Worm (Caenorhabditis elegans) whole organism, late embryonic: ENCODE results near the gene C06H5.8.

ENCODE experiments used
- C38D4.7 ChIP-seq: fragments of 200-800 bp; sonication (Bioruptor generic); optimal IDR thresholded peaks from 2 replicates; lab custom pipeline; 2018; ENCODE audit warnings: mild to moderate bottlenecking, missing genetic modification characterization, moderate library complexity, missing compliant biosample characterization
- T23F11.4 ChIP-seq: fragments of 200-800 bp; sonication (Bioruptor generic); optimal IDR thresholded peaks from 2 replicates; lab custom pipeline; 2018; ENCODE audit warnings: mild to moderate bottlenecking, missing genetic modification characterization, missing compliant biosample characterization
- ama-1 ChIP-seq: fragments of 150-350 bp; optimal IDR thresholded peaks from 2 replicates; lab custom pipeline; 2014
- ceh-18 ChIP-seq: sonication (generic microtip); optimal IDR thresholded peaks from 2 replicates; lab custom pipeline; 2016; ENCODE audit warnings: missing genetic modification characterization, missing compliant biosample characterization
- ceh-19 ChIP-seq: fragments of 200-800 bp; sonication (Bioruptor generic); optimal IDR thresholded peaks from 2 replicates; lab custom pipeline; 2018; ENCODE audit warnings: mild to moderate bottlenecking, missing genetic modification characterization, missing compliant biosample characterization
- ceh-22 ChIP-seq: sonication (generic microtip); optimal IDR thresholded peaks from 2 replicates; lab custom pipeline; 2017; ENCODE audit warnings: missing biosample characterization, missing genetic modification characterization
- ceh-24 ChIP-seq: sonication (generic microtip); optimal IDR thresholded peaks from 2 replicates; lab custom pipeline; 2016; ENCODE audit warnings: mild to moderate bottlenecking, missing genetic modification characterization, missing compliant biosample characterization
- ceh-30 ChIP-seq: fragments of 150-350 bp; optimal IDR thresholded peaks from 2 replicates; lab custom pipeline; 2014; ENCODE audit warnings: missing biosample characterization, missing genetic modification characterization
- ceh-31 ChIP-seq: sonication (generic microtip); optimal IDR thresholded peaks from 2 replicates; lab custom pipeline; 2016; ENCODE audit warnings: missing genetic modification characterization, missing compliant biosample characterization
- ceh-34 ChIP-seq: sonication (generic microtip); optimal IDR thresholded peaks from 2 replicates; lab custom pipeline; 2016; ENCODE audit warnings: mild to moderate bottlenecking, missing genetic modification characterization, missing compliant biosample characterization
- ceh-45 ChIP-seq: fragments of 200-800 bp; sonication (Bioruptor generic); IDR thresholded peaks from 2 replicates; pipeline ENCODE4 v1.3.6; 2022; ENCODE audit warnings: missing genetic modification reagents, missing genetic modification characterization, missing compliant biosample characterization
- che-1 ChIP-seq: sonication (generic microtip); optimal IDR thresholded peaks from 2 replicates; lab custom pipeline; 2016; ENCODE audit warnings: mild to moderate bottlenecking, missing genetic modification characterization, missing compliant biosample characterization
- dmd-4 ChIP-seq: sonication (generic microtip); optimal IDR thresholded peaks from 2 replicates; lab custom pipeline; 2016; ENCODE audit warnings: borderline replicate concordance, missing genetic modification characterization, missing compliant biosample characterization
- dve-1 ChIP-seq: sonication (generic microtip); optimal IDR thresholded peaks from 2 replicates; lab custom pipeline; 2017; ENCODE audit warnings: antibody characterized with exemption, mild to moderate bottlenecking, missing genetic modification characterization, missing compliant biosample characterization
- elt-2 ChIP-seq: sonication (generic microtip); optimal IDR thresholded peaks from 2 replicates; lab custom pipeline; 2016; ENCODE audit warnings: missing genetic modification reagents, missing genetic modification characterization, missing compliant biosample characterization
- elt-4 ChIP-seq: sonication (generic microtip); optimal IDR thresholded peaks from 2 replicates; lab custom pipeline; 2016; ENCODE audit warnings: missing genetic modification characterization, missing compliant biosample characterization
- ets-4 ChIP-seq: sonication (generic microtip); optimal IDR thresholded peaks from 2 replicates; lab custom pipeline; 2016; ENCODE audit warnings: missing genetic modification characterization, missing compliant biosample characterization
- fax-1 ChIP-seq: sonication (generic microtip); optimal IDR thresholded peaks from 2 replicates; lab custom pipeline; 2016; ENCODE audit warnings: missing genotype, missing genetic modification characterization, missing compliant biosample characterization
- fkh-10 ChIP-seq: fragments of 150-350 bp; optimal IDR thresholded peaks from 2 replicates; lab custom pipeline; 2014; ENCODE audit warnings: missing biosample characterization, missing genetic modification reagents, missing genetic modification characterization
- gmeb-2 ChIP-seq: sonication (generic microtip); optimal IDR thresholded peaks from 2 replicates; lab custom pipeline; 2016; ENCODE audit warnings: missing genetic modification characterization, inconsistent platforms, missing compliant biosample characterization
- hlh-30 ChIP-seq: sonication (generic microtip); optimal IDR thresholded peaks from 2 replicates; lab custom pipeline; 2017; ENCODE audit warnings: antibody characterized with exemption, missing genetic modification characterization, missing compliant biosample characterization; ENCODE audit not compliant: insufficient read depth
- hlh-6 ChIP-seq: sonication (generic microtip); optimal IDR thresholded peaks from 2 replicates; lab custom pipeline; 2016; ENCODE audit warnings: missing genotype, missing genetic modification characterization, missing compliant biosample characterization
- lim-6 ChIP-seq: sonication (generic microtip); optimal IDR thresholded peaks from 2 replicates; lab custom pipeline; 2016; ENCODE audit warnings: missing genetic modification characterization, missing compliant biosample characterization
- nfya-1 ChIP-seq: sonication (generic microtip); optimal IDR thresholded peaks from 2 replicates; lab custom pipeline; 2017; ENCODE audit warnings: missing genetic modification characterization, mild to moderate bottlenecking, missing compliant biosample characterization, antibody characterized with exemption, moderate library complexity
- npax-4 ChIP-seq: sonication (generic microtip); optimal IDR thresholded peaks from 2 replicates; lab custom pipeline; 2016; ENCODE audit warnings: missing genetic modification characterization, missing compliant biosample characterization
- pag-3 ChIP-seq: sonication (generic microtip); optimal IDR thresholded peaks from 2 replicates; lab custom pipeline; 2016; ENCODE audit warnings: missing compliant biosample characterization, missing genetic modification characterization, borderline replicate concordance
- pros-1 ChIP-seq: fragments of 150-350 bp; optimal IDR thresholded peaks from 2 replicates; lab custom pipeline; 2014; ENCODE audit warnings: missing biosample characterization, missing genetic modification reagents, missing genetic modification characterization
- rnt-1 ChIP-seq: sonication (generic microtip); optimal IDR thresholded peaks from 2 replicates; lab custom pipeline; 2016; ENCODE audit warnings: missing genetic modification characterization, missing compliant biosample characterization
- sdc-2 ChIP-seq: sonication (generic microtip); optimal IDR thresholded peaks from 2 replicates; lab custom pipeline; 2016; ENCODE audit warnings: missing genotype, missing genetic modification characterization, missing compliant biosample characterization
- sox-4 ChIP-seq: sonication (generic microtip); optimal IDR thresholded peaks from 2 replicates; lab custom pipeline; 2017; ENCODE audit warnings: mild to moderate bottlenecking, missing genetic modification characterization, inconsistent platforms, missing compliant biosample characterization
- tbx-7 ChIP-seq: sonication (generic microtip); optimal IDR thresholded peaks from 2 replicates; lab custom pipeline; 2016; ENCODE audit warnings: missing genotype, missing genetic modification characterization, missing compliant biosample characterization
- ttx-3 ChIP-seq: sonication (generic microtip); optimal IDR thresholded peaks from 2 replicates; lab custom pipeline; 2016; ENCODE audit warnings: missing genetic modification reagents, missing genetic modification characterization, missing compliant biosample characterization
- unc-42 ChIP-seq: sonication (generic microtip); optimal IDR thresholded peaks from 2 replicates; lab custom pipeline; 2016; ENCODE audit warnings: missing genotype, missing genetic modification characterization, missing compliant biosample characterization
- unc-55 ChIP-seq: sonication (generic microtip); optimal IDR thresholded peaks from 2 replicates; lab custom pipeline; 2017; ENCODE audit warnings: missing biosample characterization, missing genetic modification reagents, missing genetic modification characterization
- ztf-16 ChIP-seq: sonication (generic microtip); optimal IDR thresholded peaks from 2 replicates; lab custom pipeline; 2017; ENCODE audit warnings: missing genetic modification characterization, missing compliant biosample characterization

The C06H5.8 gene

DNA sequence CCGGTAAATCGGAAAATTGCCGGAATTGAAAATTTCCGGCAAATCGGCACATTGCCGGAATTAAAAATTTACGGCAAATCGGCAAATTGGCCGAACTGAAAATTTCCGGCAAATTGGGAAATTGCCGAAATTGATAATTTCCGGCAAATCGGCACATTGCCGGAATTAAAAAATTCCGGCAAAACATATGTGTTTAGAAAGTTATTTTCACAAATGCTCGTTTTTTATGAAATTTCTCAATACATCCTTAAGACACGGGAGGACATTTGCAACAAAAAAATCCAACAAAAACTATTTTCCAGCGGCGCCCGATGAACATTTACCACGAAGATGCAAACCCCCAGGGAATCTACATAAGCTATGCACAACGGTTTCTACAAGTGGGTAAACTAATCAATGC, at the start of gene C06H5.8:
Gene C06H5.8, plus strand, starts transcription at position 301 of the 400 bp plus-strand sequence.
- TF ChIP-seq npax-4 (tag; lab: Kevin White, UChicago) = no peak
- no peak for TF ChIP-seq rnt-1
- TF ChIP-seq sox-4 (tag; lab: Kevin White, UChicago) = no peak
- no peak for TF ChIP-seq ceh-18 (tag; lab: Kevin White, UChicago)
- TF ChIP-seq hlh-6 (tag; lab: Kevin White, UChicago) = no peak
- TF ChIP-seq hlh-30 (tag; lab: Kevin White, UChicago) = no peak
- no peak for TF ChIP-seq ceh-22
- no peak for TF ChIP-seq lim-6 (tag; lab: Kevin White, UChicago)
- TF ChIP-seq ceh-45 (GFP tag; lab: Robert Waterston, UW) = no peak
- no peak for TF ChIP-seq fkh-10 (GFP tag; lab: Kevin White, UChicago)
- TF ChIP-seq unc-55 (GFP tag; lab: Kevin White, UChicago) = no peak
- no peak for TF ChIP-seq tbx-7 (tag; lab: Kevin White, UChicago)
- TF ChIP-seq T23F11.4 (GFP tag; lab: Kevin White, UChicago) = no peak
- no peak for TF ChIP-seq dve-1 (tag; lab: Kevin White, UChicago)
- TF ChIP-seq ceh-31 (tag; lab: Kevin White, UChicago) = no peak
- no peak for TF ChIP-seq che-1 (tag; lab: Kevin White, UChicago)
- no peak for TF ChIP-seq ama-1 (lab: Kevin White, UChicago)

DNA sequence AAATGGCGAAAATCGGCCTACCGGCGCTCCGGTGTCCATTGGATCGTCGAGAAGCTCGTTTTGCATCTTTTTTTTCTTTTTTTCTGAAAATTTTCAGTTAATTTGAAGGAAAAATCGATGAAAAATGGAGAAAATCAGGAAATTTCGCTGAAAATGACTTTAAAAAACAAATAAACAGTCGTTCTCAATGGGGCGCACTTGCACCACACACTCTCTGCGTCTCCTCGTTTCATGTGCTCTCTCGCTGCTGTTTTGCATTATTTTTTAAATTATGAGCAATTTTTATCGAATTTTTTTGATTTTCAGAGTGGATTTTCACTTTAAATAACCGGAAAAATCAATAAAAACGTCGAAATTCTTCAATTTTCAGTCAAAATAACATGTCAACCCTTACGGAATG, 48.3 kb upstream of the C06H5.8 start, which contains the start of gene csn-1:
Gene csn-1, minus strand, starts transcription at position 83 of the 400 bp plus-strand sequence.
- no peak for TF ChIP-seq pag-3 (tag; lab: Kevin White, UChicago)
- TF ChIP-seq ztf-16 = no peak
- TF ChIP-seq ceh-34 = no peak
- no peak for TF ChIP-seq ceh-19 (GFP tag; lab: Kevin White, UChicago)
- TF ChIP-seq ama-1 (lab: Kevin White, UChicago) = no peak
- TF ChIP-seq elt-4 = no peak

DNA sequence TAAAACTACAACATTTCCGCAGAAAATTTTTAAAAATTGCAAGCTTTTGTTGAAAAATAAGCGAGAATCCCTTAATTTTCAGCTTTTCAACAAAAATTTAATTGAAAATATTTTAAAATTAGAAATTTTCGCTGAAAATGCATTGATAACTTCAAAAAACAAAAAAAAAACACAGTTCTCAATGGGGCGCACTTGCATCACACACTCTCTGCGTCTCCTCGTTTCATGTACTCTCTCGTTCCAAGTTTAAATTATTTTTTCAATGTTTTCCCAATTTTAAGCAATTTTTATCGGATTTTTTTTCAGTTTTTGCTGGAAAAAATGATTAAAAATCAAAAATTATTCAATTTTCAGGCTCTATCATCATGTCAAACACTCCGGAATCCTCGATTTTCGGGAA, 47.8 kb upstream of the C06H5.8 start, which contains the start of gene phf-14:
Gene phf-14, plus strand, starts transcription at position 345 of the 400 bp plus-strand sequence.
- TF ChIP-seq nfya-1 (tag; lab: Kevin White, UChicago) (peak; percentile 3), ceh-30 (tag; lab: Kevin White, UChicago) (no peak)

DNA sequence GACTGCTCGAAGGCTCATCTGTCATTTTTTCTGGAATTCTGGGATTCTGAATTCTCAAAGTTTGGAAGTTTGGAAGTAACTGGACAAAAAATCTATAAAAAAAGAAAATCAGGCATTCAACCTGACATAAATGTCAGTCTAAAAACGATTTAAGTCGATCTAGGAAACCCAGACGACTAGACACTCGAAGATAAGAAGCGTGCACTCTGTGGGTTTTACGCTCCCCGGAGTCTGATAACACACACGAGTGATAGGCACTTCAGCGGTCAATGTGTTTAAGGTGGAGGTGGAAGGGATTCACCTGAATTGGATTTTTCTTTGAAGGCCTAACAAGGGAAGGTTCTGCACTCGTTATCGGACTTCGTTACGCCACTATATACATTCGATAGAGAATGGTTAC, 29.9 kb upstream of the C06H5.8 start, which contains the start of gene C06H5.6:
Gene C06H5.6, minus strand, starts transcription at position 46 of the 400 bp plus-strand sequence.
- TF ChIP-seq dmd-4 (tag; lab: Kevin White, UChicago) (no peak), ets-4 (no peak), elt-2 (tag; lab: Kevin White, UChicago) (peak; percentile 56), hlh-30 (tag; lab: Kevin White, UChicago) (no peak)

DNA sequence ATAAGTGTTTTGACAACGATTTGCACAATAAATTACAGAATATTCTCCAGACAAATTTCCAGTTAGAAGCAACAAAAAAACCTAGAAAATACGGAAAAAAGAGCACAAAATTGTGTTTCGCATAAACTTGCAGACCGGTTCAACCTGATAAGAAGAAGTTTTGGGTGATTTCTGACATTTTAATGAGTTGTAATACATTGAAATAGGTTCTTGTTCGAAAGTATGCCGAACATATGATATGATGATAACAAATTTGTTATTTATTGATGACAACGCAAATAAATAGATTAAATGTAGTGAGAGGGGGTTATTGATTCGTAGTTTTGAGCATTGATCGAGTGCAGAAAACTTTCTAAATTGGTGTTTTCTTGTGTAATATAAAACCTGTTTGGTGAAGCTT, 27.5 kb upstream of the C06H5.8 start:
- TF ChIP-seq C38D4.7 (GFP tag; lab: Kevin White, UChicago) (no peak), gmeb-2 (tag; lab: Kevin White, UChicago) (no peak), pros-1 (tag; lab: Kevin White, UChicago) (no peak), ceh-24 (tag; lab: Kevin White, UChicago) (no peak), ttx-3 (tag; lab: Kevin White, UChicago) (no peak), sdc-2 (tag; lab: Kevin White, UChicago) (no peak), fax-1 (tag; lab: Kevin White, UChicago) (no peak), ceh-22 (no peak), unc-42 (no peak), tbx-7 (tag; lab: Kevin White, UChicago) (no peak), ama-1 (lab: Kevin White, UChicago) (no peak)
